Worm (Caenorhabditis elegans): ENCODE results near the gene ads-1.

The ads-1 gene

DNA sequence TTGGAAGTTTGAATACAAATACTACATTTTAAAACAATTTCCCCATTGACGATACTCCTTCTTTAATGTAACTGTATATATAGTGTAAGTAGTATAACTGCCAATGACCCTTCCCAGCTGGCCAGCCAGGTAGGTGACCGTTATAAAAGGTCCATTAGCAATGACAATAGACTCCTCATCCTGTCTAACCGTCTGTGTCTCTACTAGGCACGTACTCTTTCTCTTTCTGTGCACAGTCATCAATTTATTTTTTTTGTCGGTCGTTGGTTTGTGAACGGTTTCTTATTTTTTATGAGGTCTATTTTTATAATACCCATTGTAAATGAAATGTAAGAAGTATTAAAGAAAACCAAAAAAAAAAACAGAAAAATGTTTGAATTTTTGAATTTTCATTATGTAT, 6.2 kb upstream of the ads-1 start:
- no peak for TF ChIP-seq mbf-1 (tag; optimal IDR thresholded peaks at IDR 0.05)
- no peak for TF ChIP-seq mab-5 (tag; optimal IDR thresholded peaks at IDR 0.05)

DNA sequence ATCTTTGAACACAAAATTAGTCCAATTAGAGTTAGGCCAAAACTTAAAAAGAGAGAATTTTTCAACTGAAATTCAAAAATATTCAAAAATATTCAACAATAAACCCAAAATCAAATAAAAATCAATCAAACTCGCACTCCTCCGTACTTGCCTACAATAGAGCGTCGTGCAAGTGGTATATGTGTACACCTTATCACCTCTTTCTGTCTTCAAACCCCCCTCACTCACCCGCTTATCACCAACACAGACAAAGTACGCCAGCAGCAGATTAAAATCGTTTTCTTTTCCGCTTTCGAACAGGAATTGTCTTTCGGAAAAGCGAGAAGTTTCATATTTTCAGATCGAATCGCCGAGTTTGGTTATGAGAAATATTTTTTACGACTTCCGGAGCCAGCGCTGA, 864 bp upstream of the ads-1 start:
- TF ChIP-seq skn-1 (tag; optimal IDR thresholded peaks at IDR 0.05) (no peak), fos-1 (tag; optimal IDR thresholded peaks at IDR 0.05) (peak; percentile 74), sem-4 (tag; optimal IDR thresholded peaks at IDR 0.05) (no peak), crh-2 (tag; optimal IDR thresholded peaks at IDR 0.05) (peak; percentile 5)

DNA sequence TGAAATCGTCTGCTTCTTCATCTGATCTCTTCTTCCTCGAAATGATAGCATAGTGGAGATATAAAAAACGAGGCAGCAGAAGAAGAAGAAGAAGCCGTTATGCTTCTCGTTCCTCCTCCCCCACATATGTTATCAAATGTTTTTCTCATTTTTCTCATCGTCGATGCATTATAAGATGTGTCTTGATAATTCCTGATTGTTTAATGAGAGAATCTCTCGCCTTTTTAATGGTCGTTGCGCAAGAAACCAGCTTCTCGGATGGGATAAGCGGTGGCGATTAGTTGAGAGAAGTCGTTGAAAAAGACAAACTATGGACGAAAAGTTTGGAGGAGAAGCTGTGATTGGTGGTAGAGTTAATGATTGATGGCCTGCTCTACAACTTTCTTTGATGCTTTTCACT, 3.8 kb downstream of the ads-1 start, which contains the start of gene Y50D7A.13:
Y50D7A.13 (minus strand) TSS at position 101 of the 400 bp plus-strand sequence.
- TF ChIP-seq nhr-12 (tag; optimal IDR thresholded peaks at IDR 0.05) (no peak), zag-1 (tag; optimal IDR thresholded peaks at IDR 0.05) (no peak), mbf-1 (tag; optimal IDR thresholded peaks at IDR 0.05) (no peak), nhr-11 (tag; optimal IDR thresholded peaks at IDR 0.05) (no peak), Y55F3AM.14 (GFP tag; optimal IDR thresholded peaks at IDR 0.05) (no peak), unc-39 (tag; optimal IDR thresholded peaks at IDR 0.05) (no peak), R02D3.7 (tag; optimal IDR thresholded peaks at IDR 0.05) (no peak), nhr-10 (tag; optimal IDR thresholded peaks at IDR 0.05) (no peak), ceh-82 (tag; optimal IDR thresholded peaks at IDR 0.05) (no peak), ama-1 (optimal IDR thresholded peaks at IDR 0.05) (no peak), fos-1 (tag; optimal IDR thresholded peaks at IDR 0.05) (no peak), dmd-4 (tag; optimal IDR thresholded peaks at IDR 0.05) (no peak), elt-3 (tag; optimal IDR thresholded peaks at IDR 0.05) (no peak), nhr-129 (tag; optimal IDR thresholded peaks at IDR 0.05) (no peak), snpc-4 (tag; optimal IDR thresholded peaks at IDR 0.05) (no peak), aly-2 (tag; optimal IDR thresholded peaks at IDR 0.05) (no peak), egl-27 (tag; optimal IDR thresholded peaks at IDR 0.05) (no peak), nhr-237 (tag; optimal IDR thresholded peaks at IDR 0.05) (no peak), ceh-16 (tag; optimal IDR thresholded peaks at IDR 0.05) (no peak)

DNA sequence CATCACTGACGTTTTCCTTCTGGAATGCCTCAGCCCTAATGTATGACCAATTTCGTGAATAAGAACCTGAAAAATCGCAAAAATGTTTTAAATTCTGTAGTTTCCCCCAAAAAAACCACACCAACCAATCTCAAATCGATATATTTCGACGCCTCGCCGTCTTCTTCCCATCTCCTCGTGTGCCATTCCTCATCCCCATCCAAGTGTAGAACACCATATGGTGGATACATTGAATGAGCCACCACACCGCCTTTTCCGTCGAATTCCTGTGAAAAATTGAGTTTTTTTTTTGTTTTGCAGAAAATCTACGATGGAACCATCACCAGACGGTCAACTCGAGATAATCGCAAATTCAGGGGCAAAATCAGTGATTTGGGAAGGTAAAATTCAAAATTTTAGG, 6.0 kb downstream of the ads-1 start, which contains the start of gene Y50D7A.1:
Y50D7A.1 (plus strand) TSS at position 301 of the 400 bp plus-strand sequence.
- TF ChIP-seq mdl-1 (tag; optimal IDR thresholded peaks at IDR 0.05) (no peak), zag-1 (tag; optimal IDR thresholded peaks at IDR 0.05) (no peak), ZK546.5 (tag; optimal IDR thresholded peaks at IDR 0.05) (no peak)

DNA sequence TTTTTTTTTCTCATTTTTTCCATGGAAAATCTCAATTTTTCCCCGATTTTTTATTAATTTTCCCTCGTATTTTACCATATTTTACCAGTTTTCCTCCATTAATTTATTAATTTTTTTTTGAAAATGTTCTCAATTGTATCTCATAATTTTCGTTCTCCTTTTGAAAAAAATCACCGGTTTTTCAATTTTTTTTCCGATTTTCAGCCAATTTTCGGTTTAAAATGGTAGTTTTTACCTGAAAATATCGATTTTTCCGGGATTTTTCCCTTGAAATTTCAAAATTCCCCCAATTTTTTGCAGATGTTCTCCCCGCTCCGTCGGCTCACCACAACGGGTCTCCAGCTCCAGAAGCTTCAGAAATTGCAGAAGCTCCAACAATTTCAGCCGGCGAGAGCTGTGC, 14.5 kb downstream of the ads-1 start, which contains the start of gene taco-1:
taco-1 (plus strand) TSS at position 301 of the 400 bp plus-strand sequence.
- no peak for TF ChIP-seq snpc-4 (tag; optimal IDR thresholded peaks at IDR 0.05)
- TF ChIP-seq alr-1 (tag; optimal IDR thresholded peaks at IDR 0.05) = no peak
- TF ChIP-seq sma-3 (GFP tag; optimal IDR thresholded peaks at IDR 0.05) = no peak
- TF ChIP-seq nhr-25 (tag; optimal IDR thresholded peaks at IDR 0.05) = no peak
- TF ChIP-seq mdl-1 (tag; optimal IDR thresholded peaks at IDR 0.05) = no peak
- TF ChIP-seq ceh-82 (tag; optimal IDR thresholded peaks at IDR 0.05) = no peak
- TF ChIP-seq nhr-77 (tag; optimal IDR thresholded peaks at IDR 0.05) = no peak
- no peak for TF ChIP-seq Y55F3AM.14 (GFP tag; optimal IDR thresholded peaks at IDR 0.05)
- no peak for TF ChIP-seq egl-27 (tag; optimal IDR thresholded peaks at IDR 0.05)
- no peak for TF ChIP-seq R02D3.7 (tag; optimal IDR thresholded peaks at IDR 0.05)

DNA sequence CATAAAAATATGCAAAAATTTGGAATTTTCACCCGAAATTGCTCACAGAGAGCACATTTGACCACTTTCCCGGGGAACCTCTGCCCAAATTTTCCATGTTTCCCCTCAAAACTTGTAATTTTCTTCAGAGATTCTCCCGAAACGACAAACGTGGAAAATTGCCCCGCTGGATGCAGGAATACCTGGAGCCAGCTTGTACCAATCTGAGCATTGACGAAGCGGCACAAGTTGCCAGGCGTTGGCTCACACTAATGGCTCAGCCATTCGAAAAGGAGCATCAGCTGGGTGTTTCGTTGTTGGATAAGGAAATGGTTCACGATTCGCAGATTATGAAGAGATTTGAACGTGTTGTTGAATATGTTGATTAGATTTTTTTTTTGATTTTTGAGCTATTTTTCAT, 15.8 kb downstream of the ads-1 start:
- no peak for TF ChIP-seq zag-1 (tag; optimal IDR thresholded peaks at IDR 0.05)
- TF ChIP-seq alr-1 (tag; optimal IDR thresholded peaks at IDR 0.05) = no peak
- no peak for TF ChIP-seq nhr-21 (tag; optimal IDR thresholded peaks at IDR 0.05)
- TF ChIP-seq nhr-129 (tag; optimal IDR thresholded peaks at IDR 0.05) = no peak
- TF ChIP-seq lin-11 (tag; optimal IDR thresholded peaks at IDR 0.05) = no peak
- no peak for TF ChIP-seq ztf-1 (GFP tag; conservative IDR thresholded peaks at IDR 0.05)

DNA sequence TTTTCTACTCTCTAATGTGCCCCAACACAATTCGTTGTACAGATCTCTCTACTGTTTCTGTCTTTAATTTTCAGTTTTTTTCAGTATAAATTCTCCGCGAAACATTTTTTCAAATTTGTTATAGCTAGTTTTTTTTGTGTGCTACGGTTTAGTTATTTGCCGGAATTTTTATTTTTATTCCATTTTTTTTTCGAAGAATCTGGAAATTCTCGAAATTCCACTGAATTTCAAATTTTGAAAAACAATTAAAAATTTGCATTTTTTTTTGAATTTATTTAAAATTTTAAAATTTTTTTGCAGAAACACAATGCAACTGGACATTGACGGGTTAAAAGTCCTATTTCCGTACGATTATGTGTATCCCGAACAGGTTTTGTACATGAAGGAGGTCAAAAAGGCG, 33.6 kb downstream of the ads-1 start, which contains the start of gene xpd-1:
xpd-1 (plus strand) TSS at position 301 of the 400 bp plus-strand sequence.
- TF ChIP-seq skn-1 (tag; optimal IDR thresholded peaks at IDR 0.05) (no peak), crh-2 (tag; optimal IDR thresholded peaks at IDR 0.05) (no peak), nhr-21 (tag; optimal IDR thresholded peaks at IDR 0.05) (no peak), lsy-2 (tag; optimal IDR thresholded peaks at IDR 0.05) (no peak), elt-1 (tag; optimal IDR thresholded peaks at IDR 0.05) (no peak), lin-13 (GFP tag; optimal IDR thresholded peaks at IDR 0.05) (no peak), fos-1 (tag; optimal IDR thresholded peaks at IDR 0.05) (no peak), aly-2 (tag; optimal IDR thresholded peaks at IDR 0.05) (no peak), nhr-23 (tag; optimal IDR thresholded peaks at IDR 0.05) (no peak), nhr-11 (tag; optimal IDR thresholded peaks at IDR 0.05) (no peak), sma-9 (GFP tag; optimal IDR thresholded peaks at IDR 0.05) (no peak), sma-9 (tag; optimal IDR thresholded peaks at IDR 0.05) (no peak)

All from whole organism, L2 larva.